Worm (Caenorhabditis elegans) whole organism, early embryonic: Measurements from ENCODE around the gene F08G5.3.
A peak's percentile ranks its signal among the peaks of the same experiment; 100 is the strongest.

ENCODE experiments used
- B0310.2 ChIP-seq: sonication (generic microtip); optimal IDR thresholded peaks from 2 replicates; lab custom pipeline; 2016; ENCODE audit warnings: mild to moderate bottlenecking, missing genetic modification characterization, missing compliant biosample characterization
- F13C5.2 ChIP-seq: sonication (generic microtip); optimal IDR thresholded peaks from 2 replicates; lab custom pipeline; 2017; ENCODE audit warnings: mild to moderate bottlenecking, missing genetic modification characterization, inconsistent platforms, missing compliant biosample characterization
- aly-1 ChIP-seq: sonication (generic microtip); optimal IDR thresholded peaks from 2 replicates; lab custom pipeline; 2016; ENCODE audit warnings: missing genetic modification characterization, missing compliant biosample characterization
- ama-1 ChIP-seq: fragments of 150-350 bp; optimal IDR thresholded peaks from 2 replicates; lab custom pipeline; 2014
- ceh-13 ChIP-seq: fragments of 200-800 bp; sonication (Bioruptor generic); optimal IDR thresholded peaks from 2 replicates; lab custom pipeline; 2018; ENCODE audit warnings: mild to moderate bottlenecking, missing genetic modification characterization, missing compliant biosample characterization
- ceh-36 ChIP-seq: sonication (generic microtip); optimal IDR thresholded peaks from 2 replicates; lab custom pipeline; 2016; ENCODE audit warnings: missing genetic modification characterization, inconsistent platforms, missing compliant biosample characterization
- ets-7 ChIP-seq: sonication (generic microtip); optimal IDR thresholded peaks from 2 replicates; lab custom pipeline; 2016; ENCODE audit warnings: missing genotype, missing genetic modification characterization, missing compliant biosample characterization
- flt-1 ChIP-seq: fragments of 200-800 bp; sonication (Bioruptor generic); IDR thresholded peaks from 2 replicates; pipeline ENCODE4 v1.3.6; 2022; ENCODE audit warnings: missing genetic modification characterization, missing compliant biosample characterization
- hmbx-1 ChIP-seq: sonication (generic microtip); optimal IDR thresholded peaks from 2 replicates; lab custom pipeline; 2016; ENCODE audit warnings: mild to moderate bottlenecking, missing genetic modification characterization, missing compliant biosample characterization
- hmg-4 ChIP-seq: fragments of 200-800 bp; sonication (Bioruptor generic); optimal IDR thresholded peaks from 2 replicates; lab custom pipeline; 2018; ENCODE audit warnings: mild to moderate bottlenecking, missing genetic modification characterization, missing compliant biosample characterization
- hnd-1 ChIP-seq: sonication (generic microtip); optimal IDR thresholded peaks from 2 replicates; lab custom pipeline; 2016; ENCODE audit warnings: missing genetic modification characterization, missing compliant biosample characterization
- pes-1 ChIP-seq: fragments of 200-800 bp; sonication (Bioruptor generic); IDR thresholded peaks from 2 replicates; pipeline ENCODE4 v1.3.6; 2022; ENCODE audit warnings: missing genetic modification reagents, missing genetic modification characterization, missing compliant biosample characterization
- scrt-1 ChIP-seq: fragments of 200-800 bp; sonication (Bioruptor generic); IDR thresholded peaks from 2 replicates; pipeline ENCODE4 v1.3.6; 2022; ENCODE audit warnings: missing genetic modification characterization, missing compliant biosample characterization
- sea-1 ChIP-seq: fragments of 200-800 bp; sonication (Bioruptor generic); conservative IDR thresholded peaks from 2 replicates; pipeline ENCODE4 v1.3.6; 2022; ENCODE audit warnings: missing genetic modification characterization, missing compliant biosample characterization
- tbx-11 ChIP-seq: fragments of 200-800 bp; sonication (Bioruptor generic); IDR thresholded peaks from 2 replicates; pipeline ENCODE4 v1.3.6; 2022; ENCODE audit warnings: missing genetic modification characterization, missing compliant biosample characterization
- tbx-37 ChIP-seq: fragments of 200-800 bp; sonication (Bioruptor generic); conservative IDR thresholded peaks from 2 replicates; pipeline ENCODE4 v1.3.6; 2022; ENCODE audit warnings: missing genetic modification reagents, missing genetic modification characterization, missing compliant biosample characterization
- tra-4 ChIP-seq: sonication (generic microtip); optimal IDR thresholded peaks from 2 replicates; lab custom pipeline; 2017; ENCODE audit warnings: missing genetic modification characterization, missing compliant biosample characterization

The F08G5.3 gene

DNA sequence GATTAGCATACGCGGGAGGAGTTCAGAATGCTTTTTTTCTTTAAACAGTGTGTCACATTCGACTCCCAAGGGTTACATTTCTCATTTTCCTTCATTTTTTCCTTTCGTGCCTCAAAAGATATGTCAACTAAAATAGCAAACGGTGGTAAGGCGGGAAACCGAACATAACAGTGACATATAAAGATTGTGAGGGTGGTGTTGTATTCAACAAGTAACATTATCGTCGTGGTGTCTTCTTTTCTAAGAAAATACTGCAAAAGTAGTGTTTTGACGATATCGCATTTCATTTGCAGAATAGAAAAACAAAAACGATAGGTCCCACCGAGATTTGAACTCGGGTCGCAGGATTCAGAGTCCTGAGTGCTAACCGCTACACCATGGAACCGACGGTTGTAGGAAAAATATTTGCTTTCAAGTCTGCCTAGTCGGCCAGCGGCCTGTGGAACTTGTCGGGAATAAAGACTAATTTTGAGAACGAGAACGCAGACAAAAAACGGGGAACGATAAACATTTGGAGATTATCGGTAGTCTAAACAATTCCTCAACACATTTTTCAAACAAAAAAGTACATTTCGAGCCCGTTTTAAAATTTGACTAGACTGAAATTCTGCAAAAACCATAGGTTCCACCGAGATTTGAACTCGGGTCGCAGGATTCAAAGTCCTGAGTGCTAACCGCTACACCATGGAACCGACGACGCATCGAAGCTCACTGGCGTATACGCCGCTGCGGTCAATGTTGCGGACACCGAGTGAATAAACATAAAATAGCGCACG lies 569 bp downstream of the F08G5.3 start:
- TF ChIP-seq tbx-37 (GFP tag; lab: Robert Waterston, UW) (peak; percentile 57), tbx-11 (0 out of 2 replicates have a peak, but pooled peaks have one; percentile 45), hnd-1 (tag; lab: Kevin White, UChicago) (no peak), pes-1 (GFP tag; lab: Robert Waterston, UW) (peak; percentile 58; the same call in 1 of the 2 replicates), ceh-13 (GFP tag; lab: Kevin White, UChicago) (no peak), ama-1 (lab: Kevin White, UChicago) (no peak), flt-1 (GFP tag; lab: Robert Waterston, UW) (peak; percentile 46; the same call in 1 of the 2 replicates), F13C5.2 (tag; lab: Kevin White, UChicago) (no peak), B0310.2 (tag; lab: Kevin White, UChicago) (no peak), tra-4 (no peak), hmbx-1 (tag; lab: Kevin White, UChicago) (no peak), aly-1 (tag; lab: Kevin White, UChicago) (no peak), sea-1 (GFP tag; lab: Robert Waterston, UW) (peak; percentile 60; the same call in 1 of the 2 replicates), scrt-1 (GFP tag; lab: Robert Waterston, UW) (0 out of 2 replicates have a peak, but pooled peaks have one; percentile 35), hmg-4 (GFP tag; lab: Kevin White, UChicago) (peak; percentile 31), ceh-36 (tag; lab: Kevin White, UChicago) (peak; percentile 29), ets-7 (tag; lab: Kevin White, UChicago) (no peak)

DNA sequence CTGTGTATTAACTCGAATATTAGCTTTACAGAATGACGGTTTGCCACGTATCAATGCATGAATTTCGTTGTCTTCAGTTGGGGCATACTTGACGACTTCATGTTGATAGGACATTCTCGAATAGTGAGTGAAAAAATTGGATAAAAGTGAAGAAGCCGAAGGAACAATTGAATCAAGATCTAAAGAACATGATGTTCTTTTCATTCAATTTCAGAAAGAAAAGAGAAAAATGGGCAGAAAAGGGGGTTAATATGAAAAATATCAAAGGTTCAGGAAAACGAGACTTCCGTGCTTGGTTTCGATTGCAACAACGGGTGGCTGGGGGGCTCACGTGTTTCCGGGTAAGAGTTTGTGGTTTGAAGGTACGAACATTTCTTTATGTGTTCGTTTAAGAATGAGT lies 2.8 kb downstream of the F08G5.3 start:
- TF ChIP-seq pes-1 (GFP tag; lab: Robert Waterston, UW) (no peak), hmg-4 (GFP tag; lab: Kevin White, UChicago) (no peak), ceh-36 (tag; lab: Kevin White, UChicago) (no peak), ets-7 (tag; lab: Kevin White, UChicago) (no peak), sea-1 (GFP tag; lab: Robert Waterston, UW) (no peak)

DNA sequence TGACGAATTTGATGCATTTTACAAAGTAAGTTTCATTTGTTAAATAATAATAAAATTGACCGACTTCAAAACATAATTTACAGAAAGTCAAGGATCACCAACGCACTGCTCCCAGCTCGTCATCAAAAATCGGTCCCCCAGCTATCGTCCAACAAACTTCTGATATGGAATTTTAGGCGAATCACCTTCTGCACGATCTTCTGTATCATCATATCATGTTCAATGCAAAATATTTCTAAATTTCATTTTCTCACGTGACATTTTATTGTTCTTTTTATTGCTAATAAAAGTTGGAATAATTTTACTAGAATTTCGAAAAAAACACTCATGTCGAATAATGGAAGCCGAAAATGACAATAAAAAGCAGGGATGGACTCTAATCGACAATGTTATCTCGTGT lies 7.2 kb downstream of the F08G5.3 start, which contains the start of gene acl-13:
acl-13 (plus strand) TSS at position 301 of the 400 bp plus-strand sequence.
- no peak for TF ChIP-seq flt-1 (GFP tag; lab: Robert Waterston, UW)
- no peak for TF ChIP-seq ceh-36 (tag; lab: Kevin White, UChicago)
- TF ChIP-seq tbx-11: no peak

DNA sequence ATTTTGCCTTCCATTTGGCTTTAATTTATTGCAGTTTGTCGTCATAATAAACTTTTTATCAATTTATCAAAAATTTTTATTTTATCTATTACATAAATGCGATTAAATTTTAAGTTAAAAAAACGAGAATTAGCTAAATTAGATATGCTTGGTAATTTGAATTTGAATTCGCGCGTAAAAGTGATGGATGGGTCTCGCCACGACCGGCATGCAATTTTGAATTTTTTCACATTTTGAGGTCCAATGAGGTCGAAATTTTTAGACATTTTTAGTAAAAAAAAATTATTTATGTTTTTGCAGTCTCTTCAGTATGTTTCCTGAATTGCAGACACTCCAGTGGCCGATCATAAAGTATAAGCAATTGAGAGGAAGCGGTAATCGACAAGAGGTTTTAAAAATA lies 8.8 kb downstream of the F08G5.3 start, which contains the start of gene dsb-1:
dsb-1 (plus strand) TSS at position 301 of the 400 bp plus-strand sequence.
- TF ChIP-seq sea-1 (GFP tag; lab: Robert Waterston, UW): no peak
- no peak for TF ChIP-seq ama-1 (lab: Kevin White, UChicago)
- TF ChIP-seq scrt-1 (GFP tag; lab: Robert Waterston, UW): no peak
- TF ChIP-seq F13C5.2 (tag; lab: Kevin White, UChicago): no peak
- TF ChIP-seq ceh-36 (tag; lab: Kevin White, UChicago): no peak
- no peak for TF ChIP-seq aly-1 (tag; lab: Kevin White, UChicago)
- TF ChIP-seq tra-4: no peak
- no peak for TF ChIP-seq B0310.2 (tag; lab: Kevin White, UChicago)
- no peak for TF ChIP-seq flt-1 (GFP tag; lab: Robert Waterston, UW)
- TF ChIP-seq hnd-1 (tag; lab: Kevin White, UChicago): no peak
- TF ChIP-seq tbx-11: no peak
- no peak for TF ChIP-seq pes-1 (GFP tag; lab: Robert Waterston, UW)
- no peak for TF ChIP-seq hmbx-1 (tag; lab: Kevin White, UChicago)
- TF ChIP-seq tbx-37 (GFP tag; lab: Robert Waterston, UW): no peak
- no peak for TF ChIP-seq hmg-4 (GFP tag; lab: Kevin White, UChicago)
- TF ChIP-seq ets-7 (tag; lab: Kevin White, UChicago): no peak
- TF ChIP-seq ceh-13 (GFP tag; lab: Kevin White, UChicago): no peak

DNA sequence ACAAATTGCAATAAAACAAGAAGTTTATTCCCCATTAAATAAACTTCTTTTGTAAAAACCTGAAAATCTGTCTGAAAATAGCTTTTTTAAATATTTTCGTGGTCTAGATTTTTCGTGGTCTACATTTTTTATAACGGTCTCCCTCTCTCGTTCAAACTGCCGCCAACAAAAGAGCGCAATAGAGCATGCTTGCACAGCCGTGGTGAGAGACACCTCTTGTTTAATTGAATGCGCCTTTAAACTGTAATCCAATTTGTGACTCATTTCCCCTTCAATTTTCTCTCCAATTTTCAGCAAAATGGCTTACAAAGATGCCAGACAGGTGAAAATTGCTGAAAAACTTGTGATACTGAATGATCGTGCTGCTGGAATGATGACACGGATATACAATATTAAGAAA lies 13.2 kb downstream of the F08G5.3 start, which contains the start of gene gex-3:
gex-3 (plus strand) TSS at position 295 of the 400 bp plus-strand sequence.
- peak; percentile 29 for TF ChIP-seq hmg-4 (GFP tag; lab: Kevin White, UChicago)
- TF ChIP-seq hmbx-1 (tag; lab: Kevin White, UChicago): no peak
- peak; percentile 52 for TF ChIP-seq F13C5.2 (tag; lab: Kevin White, UChicago)
- no peak for TF ChIP-seq scrt-1 (GFP tag; lab: Robert Waterston, UW)
- no peak for TF ChIP-seq tra-4
- no peak for TF ChIP-seq tbx-37 (GFP tag; lab: Robert Waterston, UW)
- no peak for TF ChIP-seq ceh-13 (GFP tag; lab: Kevin White, UChicago)

DNA sequence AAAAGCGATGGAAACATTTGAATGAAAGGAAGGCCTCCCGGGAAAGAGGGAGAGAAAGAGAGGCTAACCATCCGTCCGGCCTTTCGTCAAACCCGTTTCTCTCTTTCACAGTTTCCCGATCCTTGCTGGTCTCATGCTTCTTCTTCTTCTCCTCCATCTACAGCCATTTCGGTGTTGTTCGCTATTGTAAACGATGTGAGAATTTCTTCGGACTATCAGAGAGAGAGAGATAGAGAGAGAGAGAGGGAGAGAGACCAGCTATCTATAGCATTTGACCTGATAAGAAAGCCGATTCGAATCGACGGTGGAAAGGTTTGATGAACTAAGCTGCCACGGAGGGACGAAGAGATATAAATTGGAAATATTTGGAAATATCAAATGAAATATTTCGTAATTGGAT lies 13.9 kb downstream of the F08G5.3 start:
- TF ChIP-seq ets-7 (tag; lab: Kevin White, UChicago): no peak
- no peak for TF ChIP-seq tbx-11
- TF ChIP-seq tbx-37 (GFP tag; lab: Robert Waterston, UW): no peak
- TF ChIP-seq ama-1 (lab: Kevin White, UChicago): no peak
- no peak for TF ChIP-seq flt-1 (GFP tag; lab: Robert Waterston, UW)
- TF ChIP-seq hmg-4 (GFP tag; lab: Kevin White, UChicago): no peak
- TF ChIP-seq tra-4: no peak
- TF ChIP-seq pes-1 (GFP tag; lab: Robert Waterston, UW): no peak
- TF ChIP-seq scrt-1 (GFP tag; lab: Robert Waterston, UW): no peak
- TF ChIP-seq ceh-13 (GFP tag; lab: Kevin White, UChicago): no peak

DNA sequence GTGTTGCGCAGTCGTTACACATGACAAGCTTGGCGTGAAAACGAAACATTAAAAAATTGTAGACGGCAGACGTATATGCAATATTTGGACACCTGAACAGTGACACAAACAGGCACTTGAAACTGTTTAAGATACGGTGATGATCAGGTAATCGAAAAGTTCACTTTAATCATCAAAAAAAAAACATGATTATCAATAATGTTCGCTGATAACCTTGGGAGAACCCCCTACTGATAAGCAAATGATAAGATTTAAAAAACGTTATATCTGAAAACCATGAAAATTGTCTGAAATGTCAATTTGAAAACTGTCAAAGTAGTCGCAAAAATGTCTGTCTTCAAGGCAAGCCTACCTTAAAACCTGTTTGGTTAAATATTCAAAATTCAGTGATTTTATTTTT lies 17.4 kb downstream of the F08G5.3 start:
- TF ChIP-seq ets-7 (tag; lab: Kevin White, UChicago): no peak
- no peak for TF ChIP-seq tbx-11
- TF ChIP-seq scrt-1 (GFP tag; lab: Robert Waterston, UW): no peak
